Worm (Caenorhabditis elegans): ENCODE data around the gene gpa-12.
A peak's percentile ranks its signal among the peaks of the same experiment; 100 is the strongest.

The gpa-12 gene

DNA sequence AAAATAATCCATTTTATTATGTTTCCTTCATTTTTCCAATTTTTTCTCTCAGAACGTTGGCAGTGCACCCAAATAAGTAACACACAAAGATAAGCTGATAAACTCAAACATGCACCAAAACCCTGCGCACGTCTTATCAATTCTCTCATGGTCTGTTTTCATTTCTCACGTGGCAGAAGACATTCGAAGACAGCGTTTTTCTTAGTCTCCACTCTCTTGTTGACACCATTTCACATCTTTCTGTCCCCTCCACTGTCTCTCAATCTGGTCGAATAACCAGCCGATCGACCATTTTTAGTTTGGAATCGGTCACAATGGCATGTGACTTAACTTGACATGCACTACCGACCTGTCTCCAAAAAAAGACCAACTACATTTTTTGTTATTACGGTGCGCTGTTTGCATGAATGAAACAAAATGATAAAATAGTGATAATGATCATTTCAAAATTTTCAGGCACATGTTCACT is 29.4 kb upstream of the gpa-12 start, which contains the start of gene C35B8.3:
Gene C35B8.3, plus strand, starts transcription at position 51 of the 469 bp plus-strand sequence.
- TF ChIP-seq med-1 (GFP tag; optimal IDR thresholded peaks at IDR 0.05; ENCODE audit: insufficient read depth), result no peak

DNA sequence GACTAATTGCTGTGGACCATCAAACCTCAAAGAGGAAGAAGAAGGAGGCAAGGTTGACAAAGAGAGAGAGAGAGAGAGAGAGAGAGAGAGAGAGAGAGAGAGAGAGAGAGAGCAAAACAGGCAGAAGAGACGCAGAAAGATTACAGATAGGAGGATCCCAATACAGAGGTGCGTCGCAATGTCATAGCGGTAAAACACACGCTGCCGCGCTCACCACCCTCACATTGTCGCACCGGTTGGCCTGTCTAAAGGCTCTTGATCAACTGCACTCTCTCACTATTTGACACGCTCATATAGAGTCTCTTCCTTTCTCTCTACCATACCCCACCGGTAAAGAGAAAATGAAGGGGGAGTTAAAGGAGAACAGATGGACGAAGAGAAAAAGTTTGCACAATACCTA is 18.1 kb upstream of the gpa-12 start:
- TF ChIP-seq ref-1 (GFP tag; conservative IDR thresholded peaks at IDR 0.05) (no peak), ztf-29 (GFP tag; IDR thresholded peaks at IDR 0.05) (no peak), ztf-23 (GFP tag; IDR thresholded peaks at IDR 0.05) (no peak), klf-2 (GFP tag; conservative IDR thresholded peaks at IDR 0.05) (0 out of 2 replicates have a peak, but pooled peaks have one; percentile 51), med-1 (GFP tag; optimal IDR thresholded peaks at IDR 0.05; ENCODE audit: insufficient read depth) (no peak), cog-1 (tag; optimal IDR thresholded peaks at IDR 0.05) (peak; percentile 48), T22C8.4 (GFP tag; IDR thresholded peaks at IDR 0.05) (no peak), flt-1 (GFP tag; IDR thresholded peaks at IDR 0.05) (peak; percentile 73)

DNA sequence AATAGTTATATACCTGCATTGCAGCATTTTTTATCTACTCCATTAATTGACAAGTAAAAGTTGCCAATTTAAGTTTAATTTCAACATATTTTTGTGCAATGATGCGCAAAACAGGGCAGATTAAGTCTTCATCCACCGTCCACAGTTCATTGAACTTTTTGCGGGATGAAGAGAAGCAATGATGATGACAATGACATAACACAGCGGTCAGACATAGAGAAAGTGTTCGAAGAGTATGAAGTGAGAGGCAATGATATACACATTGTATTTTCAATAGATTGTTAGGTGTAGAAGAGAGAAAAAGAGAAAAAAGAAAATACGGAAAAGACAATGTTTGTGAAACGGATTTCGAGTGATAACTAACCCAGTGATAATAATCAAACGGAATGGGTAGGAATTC is 16.5 kb upstream of the gpa-12 start:
- TF ChIP-seq cog-1 (tag; optimal IDR thresholded peaks at IDR 0.05) (no peak), ref-1 (GFP tag; conservative IDR thresholded peaks at IDR 0.05) (no peak), klf-2 (GFP tag; conservative IDR thresholded peaks at IDR 0.05) (no peak), T22C8.4 (GFP tag; IDR thresholded peaks at IDR 0.05) (no peak)

DNA sequence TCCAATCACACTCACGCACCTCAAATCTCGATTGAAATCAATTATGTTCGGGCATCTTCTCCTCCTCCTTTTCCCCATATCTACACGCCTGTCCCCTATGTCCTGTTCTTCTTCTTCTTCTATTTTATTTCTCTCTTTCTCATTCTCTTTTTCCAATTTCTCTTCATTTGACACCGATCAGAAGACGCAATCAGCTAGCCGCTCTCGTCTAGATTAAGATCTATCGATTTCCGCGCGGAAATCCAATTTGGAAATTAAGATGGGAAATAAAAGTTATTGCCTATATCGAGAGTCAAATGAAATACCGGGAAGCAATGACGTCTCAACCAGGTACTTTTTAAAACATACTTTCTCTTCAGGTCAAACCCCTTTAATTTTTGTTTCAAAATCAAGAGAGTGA is 14.9 kb upstream of the gpa-12 start:
- TF ChIP-seq tab-1 (GFP tag; IDR thresholded peaks at IDR 0.05) (no peak), klf-2 (GFP tag; conservative IDR thresholded peaks at IDR 0.05) (no peak), med-1 (GFP tag; optimal IDR thresholded peaks at IDR 0.05; ENCODE audit: insufficient read depth) (no peak), ztf-29 (GFP tag; IDR thresholded peaks at IDR 0.05) (no peak), flt-1 (GFP tag; IDR thresholded peaks at IDR 0.05) (no peak), ztf-23 (GFP tag; IDR thresholded peaks at IDR 0.05) (no peak), T22C8.4 (GFP tag; IDR thresholded peaks at IDR 0.05) (no peak), cog-1 (tag; optimal IDR thresholded peaks at IDR 0.05) (no peak)

DNA sequence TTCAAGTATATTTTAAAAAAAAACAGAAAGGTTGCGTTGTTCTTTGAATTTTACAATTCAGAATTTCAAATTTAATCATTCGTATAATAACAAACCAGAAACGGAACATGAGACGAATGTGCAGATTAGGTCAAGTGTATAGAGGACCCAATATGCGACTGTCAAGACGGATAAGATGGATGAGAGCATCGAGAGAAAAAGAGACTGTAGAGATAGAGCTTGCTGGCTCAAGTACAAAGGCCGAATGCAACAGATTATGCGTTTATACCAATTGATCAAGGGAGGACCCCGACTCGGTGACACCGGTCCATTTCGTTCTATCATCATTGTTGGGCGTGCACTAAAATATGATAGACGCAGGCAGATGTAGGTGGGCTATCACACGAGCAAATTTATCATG is 13.0 kb upstream of the gpa-12 start:
- TF ChIP-seq med-1 (GFP tag; optimal IDR thresholded peaks at IDR 0.05; ENCODE audit: insufficient read depth) (no peak), T22C8.4 (GFP tag; IDR thresholded peaks at IDR 0.05) (no peak), cog-1 (tag; optimal IDR thresholded peaks at IDR 0.05) (no peak)

DNA sequence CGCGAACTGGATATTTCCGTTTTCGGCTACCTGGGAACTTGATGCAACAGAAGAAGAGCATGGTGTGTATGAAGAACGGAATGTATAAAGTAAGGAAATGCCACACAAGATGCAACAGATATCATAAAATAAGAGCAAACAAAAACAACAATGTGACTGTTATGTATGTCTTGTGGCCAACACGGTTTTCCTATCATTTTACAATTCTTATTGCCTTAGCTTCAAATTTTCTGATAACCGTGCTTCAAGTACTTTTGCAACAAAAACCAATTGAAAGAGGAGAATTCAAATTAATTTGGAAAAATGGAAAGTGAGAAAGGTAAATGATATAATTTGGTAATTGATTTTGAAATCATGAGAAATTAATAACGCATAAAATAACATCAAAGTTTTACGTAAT is 11.8 kb upstream of the gpa-12 start:
- TF ChIP-seq cog-1 (tag; optimal IDR thresholded peaks at IDR 0.05) (no peak), med-1 (GFP tag; optimal IDR thresholded peaks at IDR 0.05; ENCODE audit: insufficient read depth) (no peak), tab-1 (GFP tag; IDR thresholded peaks at IDR 0.05) (no peak), klf-2 (GFP tag; conservative IDR thresholded peaks at IDR 0.05) (no peak), flt-1 (GFP tag; IDR thresholded peaks at IDR 0.05) (no peak), ztf-29 (GFP tag; IDR thresholded peaks at IDR 0.05) (no peak), T22C8.4 (GFP tag; IDR thresholded peaks at IDR 0.05) (no peak), ref-1 (GFP tag; conservative IDR thresholded peaks at IDR 0.05) (no peak), ztf-23 (GFP tag; IDR thresholded peaks at IDR 0.05) (no peak)

DNA sequence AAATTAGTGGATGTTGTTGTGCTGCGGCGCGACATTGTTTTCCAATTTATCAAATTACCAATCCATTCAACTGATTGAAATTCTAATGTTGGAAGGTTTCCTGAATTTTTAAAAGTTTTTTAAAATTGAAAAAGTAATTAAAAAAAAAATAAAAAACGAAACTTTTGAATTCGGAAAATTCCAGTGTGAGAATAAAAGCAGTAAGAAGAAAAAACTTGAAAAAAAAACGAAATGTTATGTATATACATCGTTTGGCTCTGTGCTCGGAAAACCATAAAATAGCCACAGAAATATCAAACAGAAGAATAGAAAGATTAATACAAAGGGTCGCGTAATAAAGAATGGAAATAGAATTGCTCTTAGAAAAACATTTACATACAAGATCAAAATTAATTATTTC is 11.3 kb upstream of the gpa-12 start, which contains the start of gene vav-1:
Gene vav-1, minus strand, starts transcription at position 101 of the 400 bp plus-strand sequence.
- no peak for TF ChIP-seq ztf-23 (GFP tag; IDR thresholded peaks at IDR 0.05)
- no peak for TF ChIP-seq klf-2 (GFP tag; conservative IDR thresholded peaks at IDR 0.05)
- TF ChIP-seq tab-1 (GFP tag; IDR thresholded peaks at IDR 0.05), result no peak
- TF ChIP-seq med-1 (GFP tag; optimal IDR thresholded peaks at IDR 0.05; ENCODE audit: insufficient read depth), result no peak
- TF ChIP-seq ztf-29 (GFP tag; IDR thresholded peaks at IDR 0.05), result no peak
- TF ChIP-seq ref-1 (GFP tag; conservative IDR thresholded peaks at IDR 0.05), result no peak
- no peak for TF ChIP-seq T22C8.4 (GFP tag; IDR thresholded peaks at IDR 0.05)
- no peak for TF ChIP-seq flt-1 (GFP tag; IDR thresholded peaks at IDR 0.05)
- no peak for TF ChIP-seq cog-1 (tag; optimal IDR thresholded peaks at IDR 0.05)

DNA sequence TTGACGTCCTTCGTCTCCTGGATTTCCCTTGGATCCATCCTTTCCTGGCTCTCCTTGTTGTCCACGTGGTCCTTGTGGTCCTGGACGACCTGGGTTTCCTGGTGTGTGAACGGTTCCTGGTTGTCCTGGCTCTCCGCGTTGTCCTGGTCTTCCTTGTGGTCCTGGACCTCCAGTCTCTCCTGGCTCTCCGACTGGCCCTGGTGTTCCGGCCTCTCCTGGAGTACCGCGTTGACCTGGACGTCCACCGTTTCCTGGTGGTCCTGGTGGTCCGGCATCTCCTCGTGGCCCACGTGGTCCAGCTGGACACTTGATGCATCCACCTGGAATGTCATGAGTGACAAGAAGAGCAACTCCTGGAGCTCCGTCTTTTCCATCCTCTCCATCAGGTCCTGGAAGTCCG is 9.6 kb upstream of the gpa-12 start:
- TF ChIP-seq T22C8.4 (GFP tag; IDR thresholded peaks at IDR 0.05) (no peak), med-1 (GFP tag; optimal IDR thresholded peaks at IDR 0.05; ENCODE audit: insufficient read depth) (no peak), klf-2 (GFP tag; conservative IDR thresholded peaks at IDR 0.05) (no peak), ztf-29 (GFP tag; IDR thresholded peaks at IDR 0.05) (no peak), cog-1 (tag; optimal IDR thresholded peaks at IDR 0.05) (no peak), tab-1 (GFP tag; IDR thresholded peaks at IDR 0.05) (no peak), ztf-23 (GFP tag; IDR thresholded peaks at IDR 0.05) (no peak), ref-1 (GFP tag; conservative IDR thresholded peaks at IDR 0.05) (no peak), flt-1 (GFP tag; IDR thresholded peaks at IDR 0.05) (no peak)

DNA sequence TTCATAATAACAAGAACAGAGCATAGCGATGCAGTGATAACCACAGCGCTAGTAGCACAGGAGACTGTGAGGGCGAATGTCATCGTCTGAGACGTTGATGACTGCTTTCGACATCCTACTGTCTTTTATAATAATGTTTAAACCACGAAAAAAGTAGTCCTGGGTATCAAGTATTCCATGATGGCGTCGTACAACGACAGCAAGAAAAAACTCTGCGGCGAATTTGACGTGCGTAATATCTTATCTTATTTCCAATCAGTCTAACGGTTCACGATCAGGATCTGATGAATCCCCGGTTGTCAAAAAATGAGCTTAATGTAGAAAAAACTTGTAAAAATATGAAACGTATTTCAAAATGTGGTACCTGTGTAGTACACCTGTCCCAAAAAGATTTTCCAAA is 8.8 kb upstream of the gpa-12 start, which contains the start of gene col-175:
Gene col-175, minus strand, starts transcription at position 101 of the 400 bp plus-strand sequence.
- TF ChIP-seq ref-1 (GFP tag; conservative IDR thresholded peaks at IDR 0.05), result no peak
- TF ChIP-seq ztf-29 (GFP tag; IDR thresholded peaks at IDR 0.05), result no peak
- no peak for TF ChIP-seq tab-1 (GFP tag; IDR thresholded peaks at IDR 0.05)
- no peak for TF ChIP-seq flt-1 (GFP tag; IDR thresholded peaks at IDR 0.05)
- no peak for TF ChIP-seq ztf-23 (GFP tag; IDR thresholded peaks at IDR 0.05)
- TF ChIP-seq med-1 (GFP tag; optimal IDR thresholded peaks at IDR 0.05; ENCODE audit: insufficient read depth), result no peak
- TF ChIP-seq cog-1 (tag; optimal IDR thresholded peaks at IDR 0.05), result no peak
- TF ChIP-seq klf-2 (GFP tag; conservative IDR thresholded peaks at IDR 0.05), result no peak
- TF ChIP-seq T22C8.4 (GFP tag; IDR thresholded peaks at IDR 0.05), result no peak

DNA sequence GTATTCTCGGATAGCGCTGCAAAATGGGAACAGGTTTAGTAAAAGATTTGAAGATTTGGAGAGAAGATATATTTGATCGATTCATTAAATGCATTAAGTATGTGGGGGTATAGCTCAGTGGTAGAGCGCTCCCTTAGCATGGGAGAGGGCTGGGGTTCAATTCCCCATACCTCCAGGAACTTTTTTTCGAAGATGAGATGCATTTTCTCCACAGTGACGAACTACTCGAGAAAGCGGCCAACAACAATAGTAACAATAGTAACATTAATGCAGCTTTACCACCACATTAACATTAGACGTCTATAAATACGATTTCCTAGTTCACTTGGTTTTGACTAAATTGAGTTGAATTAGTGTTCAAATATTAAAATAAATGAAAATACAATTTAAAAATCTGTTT is 5.6 kb upstream of the gpa-12 start:
- TF ChIP-seq T22C8.4 (GFP tag; IDR thresholded peaks at IDR 0.05), result no peak
- no peak for TF ChIP-seq tab-1 (GFP tag; IDR thresholded peaks at IDR 0.05)
- TF ChIP-seq ztf-23 (GFP tag; IDR thresholded peaks at IDR 0.05), result 0 out of 2 replicates have a peak, but pooled peaks have one; percentile 27
- TF ChIP-seq ztf-29 (GFP tag; IDR thresholded peaks at IDR 0.05), result no peak

DNA sequence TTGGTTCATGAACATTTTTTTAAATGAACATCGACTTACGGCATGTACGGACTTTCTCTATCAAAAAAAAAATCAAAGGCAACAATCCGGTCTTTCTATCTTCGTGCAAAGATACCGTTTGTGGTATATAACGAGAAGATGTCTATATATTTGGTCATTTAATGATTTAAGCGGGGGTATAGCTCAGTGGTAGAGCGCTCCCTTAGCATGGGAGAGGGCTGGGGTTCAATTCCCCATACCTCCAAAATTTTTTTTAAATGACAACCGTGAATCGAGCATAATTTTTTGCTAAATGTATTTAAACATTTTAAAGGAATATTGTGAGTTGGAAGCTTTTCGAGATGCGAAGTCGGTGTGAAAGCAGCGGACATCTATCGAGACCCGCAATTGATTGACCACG is 4.7 kb upstream of the gpa-12 start:
- TF ChIP-seq ref-1 (GFP tag; conservative IDR thresholded peaks at IDR 0.05), result no peak
- no peak; the same call in 1 of the 2 replicates for TF ChIP-seq flt-1 (GFP tag; IDR thresholded peaks at IDR 0.05)
- no peak for TF ChIP-seq klf-2 (GFP tag; conservative IDR thresholded peaks at IDR 0.05)
- TF ChIP-seq tab-1 (GFP tag; IDR thresholded peaks at IDR 0.05), result no peak
- no peak for TF ChIP-seq cog-1 (tag; optimal IDR thresholded peaks at IDR 0.05)
- no peak for TF ChIP-seq T22C8.4 (GFP tag; IDR thresholded peaks at IDR 0.05)
- no peak for TF ChIP-seq ztf-29 (GFP tag; IDR thresholded peaks at IDR 0.05)
- TF ChIP-seq ztf-23 (GFP tag; IDR thresholded peaks at IDR 0.05), result no peak
- no peak for TF ChIP-seq med-1 (GFP tag; optimal IDR thresholded peaks at IDR 0.05; ENCODE audit: insufficient read depth)
